Fruit fly (Drosophila melanogaster) whole organism, wandering third instar larva: ENCODE results near the gene Cp7Fa.

ENCODE experiments used
- Abd-B ChIP-seq: fragments of >200 bp; optimal IDR thresholded peaks from 2 replicates; lab custom pipeline; 2017; ENCODE audit warnings: missing biosample characterization, missing genetic modification characterization
- HLH106 ChIP-seq: fragments of 200-800 bp; optimal IDR thresholded peaks from 3 replicates; lab custom pipeline; 2019; ENCODE audit warnings: missing biosample characterization, mild to moderate bottlenecking, missing genetic modification characterization, moderate library complexity
- Hnf4 ChIP-seq: fragments of 200-800 bp; sonication (Bioruptor generic); optimal IDR thresholded peaks from 2 replicates; lab custom pipeline; 2016; ENCODE audit warnings: missing biosample characterization, mild to moderate bottlenecking, missing genetic modification characterization
- Myc ChIP-seq: fragments of >200 bp; optimal IDR thresholded peaks from 2 replicates; lab custom pipeline; 2017
- Sp1 ChIP-seq: fragments of 200-800 bp; sonication (Bioruptor generic); optimal IDR thresholded peaks from 3 replicates; lab custom pipeline; 2019; ENCODE audit warnings: missing biosample characterization, mild to moderate bottlenecking, missing genetic modification characterization, moderate library complexity
- br ChIP-seq: fragments of 200-800 bp; sonication (Bioruptor generic); optimal IDR thresholded peaks from 2 replicates; lab custom pipeline; 2016; ENCODE audit warnings: missing biosample characterization, missing genetic modification characterization
- dmrt93B ChIP-seq: fragments of 200-800 bp; sonication (Bioruptor generic); optimal IDR thresholded peaks from 2 replicates; lab custom pipeline; 2018; ENCODE audit warnings: missing biosample characterization, mild to moderate bottlenecking, missing genetic modification characterization
- h ChIP-seq: fragments of 200-800 bp; sonication (Bioruptor generic); optimal IDR thresholded peaks from 3 replicates; lab custom pipeline; 2016; ENCODE audit warnings: missing biosample characterization, mild to moderate bottlenecking, missing genetic modification characterization
- pan ChIP-seq: fragments of >200 bp; optimal IDR thresholded peaks from 2 replicates; lab custom pipeline; 2017
- psq ChIP-seq: fragments of 200-800 bp; sonication (Bioruptor generic); optimal IDR thresholded peaks from 3 replicates; lab custom pipeline; 2017; ENCODE audit warnings: missing biosample characterization, mild to moderate bottlenecking, missing genetic modification characterization, moderate library complexity
- sv ChIP-seq: fragments of 200-800 bp; sonication (Bioruptor generic); optimal IDR thresholded peaks from 3 replicates; lab custom pipeline; 2016; ENCODE audit warnings: missing biosample characterization, missing genetic modification characterization

DNA sequence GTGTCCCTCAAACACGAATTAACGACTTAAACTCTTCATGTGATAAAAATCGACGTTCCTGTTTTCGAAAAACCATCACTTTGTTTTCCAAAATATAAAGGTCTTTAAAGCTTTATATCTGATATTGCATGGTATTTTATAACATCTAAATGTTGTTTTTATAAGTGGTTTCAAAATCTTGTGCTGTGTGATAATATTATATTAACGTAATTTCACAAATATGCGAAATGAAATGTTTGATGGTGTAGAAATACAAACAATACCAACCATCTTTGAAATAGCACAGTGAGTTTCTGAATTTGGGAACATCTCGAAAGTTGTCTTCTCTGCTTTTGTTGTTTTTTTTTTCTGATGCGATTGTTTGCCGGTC is 20.3 kb downstream of the Cp7Fa start:
- TF ChIP-seq br (GFP tag; lab: Kevin White, UChicago): no peak
- no peak for TF ChIP-seq psq (GFP tag; lab: Kevin White, UChicago)
- TF ChIP-seq h (GFP tag; lab: Kevin White, UChicago): peak; percentile 17
- no peak for TF ChIP-seq pan (lab: Kevin White, UChicago)
- no peak for TF ChIP-seq sv (GFP tag; lab: Kevin White, UChicago)
- TF ChIP-seq dmrt93B (GFP tag; lab: Kevin White, UChicago): peak; percentile 29
- TF ChIP-seq Sp1 (GFP tag; lab: Kevin White, UChicago): peak; percentile 39
- TF ChIP-seq Abd-B: no peak
- no peak for TF ChIP-seq Myc (lab: Kevin White, UChicago)
- TF ChIP-seq Hnf4 (GFP tag; lab: Kevin White, UChicago): no peak
- TF ChIP-seq HLH106 (tag; lab: Kevin White, UChicago): peak; percentile 65
